Worm (Caenorhabditis elegans) whole organism, young adult: Measurements from ENCODE around the gene rap-1.

Experiments used
- F57C9.4 ChIP-seq: sonication (generic microtip); optimal IDR thresholded peaks from 2 replicates; lab custom pipeline; 2017; ENCODE audit warnings: mild to moderate bottlenecking, missing genetic modification characterization, missing compliant biosample characterization
- ccch-3 ChIP-seq: fragments of 200-800 bp; sonication (Bioruptor generic); optimal IDR thresholded peaks from 2 replicates; lab custom pipeline; 2018; ENCODE audit warnings: mild to moderate bottlenecking, missing genetic modification characterization, missing compliant biosample characterization
- nhr-80 ChIP-seq: sonication (generic microtip); optimal IDR thresholded peaks from 2 replicates; lab custom pipeline; 2016; ENCODE audit warnings: missing genetic modification characterization, missing compliant biosample characterization
- ztf-25 ChIP-seq: fragments of 200-800 bp; sonication (Bioruptor generic); IDR thresholded peaks from 2 replicates; pipeline ENCODE4 v1.3.6; 2022; ENCODE audit warnings: missing genetic modification reagents, missing genetic modification characterization, missing compliant biosample characterization

ce11 chrIV:8921166-8921565, 2.5 kb upstream of the rap-1 start:
- TF ChIP-seq ztf-25 (no peak), ccch-3 (GFP tag; lab: Kevin White, UChicago) (no peak), nhr-80 (no peak), F57C9.4 (tag; lab: Kevin White, UChicago) (no peak)
